Worm (Caenorhabditis elegans) whole organism, L1 larva: ENCODE data around the gene str-139.

Experiments
- C04F5.9 ChIP-seq: sonication (generic microtip); optimal IDR thresholded peaks from 2 replicates; lab custom pipeline; 2016; ENCODE audit warnings: missing genetic modification characterization, missing compliant biosample characterization
- ceh-90 ChIP-seq: sonication (generic microtip); optimal IDR thresholded peaks from 2 replicates; lab custom pipeline; 2016; ENCODE audit warnings: missing genetic modification characterization, missing compliant biosample characterization
- efl-1 ChIP-seq, 4 experiments: fragments of 150-350 bp; optimal IDR thresholded peaks in 3 of 4; peaks in 1 of 4; 1 replicate in 1 of 4; 2 replicates in 3 of 4; lab custom pipeline; 2014; ENCODE audit warnings: missing biosample characterization in 2 of 4, missing genetic modification characterization in 2 of 4, missing genetic modification reagents in 2 of 4
- elt-3 ChIP-seq, 6 experiments: fragments of 150-350 bp in 1 of 6; sonication (generic microtip); optimal IDR thresholded peaks; 2 replicates each; lab custom pipeline; 2017 to 2018; ENCODE audit warnings: missing biosample characterization in 6 of 6, missing genetic modification characterization in 6 of 6, inconsistent platforms in 1 of 6
- fkh-4 ChIP-seq: sonication (generic microtip); optimal IDR thresholded peaks from 2 replicates; lab custom pipeline; 2016; ENCODE audit warnings: missing compliant biosample characterization, missing genetic modification characterization, borderline replicate concordance
- irx-1 ChIP-seq: sonication (generic microtip); optimal IDR thresholded peaks from 2 replicates; lab custom pipeline; 2016; ENCODE audit warnings: missing genetic modification characterization, missing compliant biosample characterization
- lin-35 ChIP-seq, 2 experiments: fragments of 150-350 bp; optimal IDR thresholded peaks; 2 replicates each; lab custom pipeline; 2014; ENCODE audit warnings: missing biosample characterization in 2 of 2, missing genetic modification characterization in 2 of 2, missing genetic modification reagents in 2 of 2
- lir-3 ChIP-seq: sonication (generic microtip); optimal IDR thresholded peaks from 2 replicates; lab custom pipeline; 2016; ENCODE audit warnings: mild to moderate bottlenecking, missing genetic modification characterization, moderate library complexity, missing compliant biosample characterization; ENCODE audit not compliant: poor library complexity
- pqm-1 ChIP-seq: sonication (generic microtip); optimal IDR thresholded peaks from 3 replicates; lab custom pipeline; 2017; ENCODE audit warnings: missing biosample characterization, missing genetic modification characterization
- tbx-2 ChIP-seq: sonication (generic microtip); optimal IDR thresholded peaks from 2 replicates; lab custom pipeline; 2016; ENCODE audit warnings: missing genetic modification characterization, missing compliant biosample characterization
- unc-98 ChIP-seq: fragments of 200-800 bp; sonication (Bioruptor generic); IDR thresholded peaks from 2 replicates; pipeline ENCODE4 v1.3.6; 2022; ENCODE audit warnings: missing genetic modification characterization, missing compliant biosample characterization
- zag-1 ChIP-seq: fragments of 150-350 bp; optimal IDR thresholded peaks from 2 replicates; lab custom pipeline; 2014; ENCODE audit warnings: missing biosample characterization, missing genetic modification characterization
- ztf-11 ChIP-seq, 2 experiments: sonication (generic microtip); optimal IDR thresholded peaks; 2 replicates each; lab custom pipeline; 2016 to 2017; ENCODE audit warnings: missing genetic modification characterization in 2 of 2, missing biosample characterization in 1 of 2, missing compliant biosample characterization in 1 of 2

DNA sequence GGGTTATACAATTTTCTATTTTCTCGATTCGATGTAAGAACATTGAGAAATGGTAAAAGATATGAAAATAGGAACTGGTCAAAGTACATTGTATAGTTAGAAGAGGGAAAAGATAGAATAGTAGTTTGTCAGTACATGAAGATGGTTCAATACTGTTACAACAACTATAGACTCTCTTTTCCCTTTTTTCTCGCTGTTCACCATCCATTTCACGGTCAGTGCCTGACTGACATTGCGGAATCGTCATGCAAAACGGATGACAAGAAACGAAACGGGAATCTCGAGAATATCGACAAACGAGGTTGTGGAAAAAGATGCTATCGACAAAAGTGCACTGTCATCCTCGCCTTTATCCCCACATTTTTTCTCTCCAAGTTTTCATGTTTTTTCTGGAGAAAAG, 18.3 kb downstream of the str-139 start:
- no peak for TF ChIP-seq zag-1
- no peak for TF ChIP-seq fkh-4 (tag; lab: Kevin White, UChicago)
- TF ChIP-seq tbx-2, result no peak
- TF ChIP-seq unc-98 (GFP tag; lab: Robert Waterston, UW), result no peak
- TF ChIP-seq irx-1, result no peak
- TF ChIP-seq pqm-1 (tag; lab: Kevin White, UChicago), result no peak
- no peak for TF ChIP-seq ceh-90 (tag; lab: Kevin White, UChicago)
- no peak for TF ChIP-seq lin-35 (GFP tag; optimal IDR thresholded peaks at IDR 0.05; lab: Kevin White, UChicago)
- TF ChIP-seq ztf-11 (tag; optimal IDR thresholded peaks at IDR 0.05; lab: Kevin White, UChicago), result no peak
- no peak for TF ChIP-seq C04F5.9 (tag; lab: Kevin White, UChicago)
- TF ChIP-seq lir-3 (tag; lab: Kevin White, UChicago), result no peak
- no peak for TF ChIP-seq efl-1 (optimal IDR thresholded peaks at IDR 0.05; lab: Kevin White, UChicago)
- peak in 1 of 2 experiments; percentile 41 for TF ChIP-seq efl-1 (GFP tag; optimal IDR thresholded peaks at IDR 0.05 in 1 of 2; lab: Kevin White, UChicago)
- peak in 2 of 6 experiments; percentile 33 to 36 for TF ChIP-seq elt-3 (tag; optimal IDR thresholded peaks at IDR 0.05; lab: Kevin White, UChicago)
